Fruit fly (Drosophila melanogaster): ENCODE measurements around the gene CG6813.
A peak's percentile ranks its signal among the peaks of the same experiment; 100 is the strongest.

The CG6813 gene

DNA sequence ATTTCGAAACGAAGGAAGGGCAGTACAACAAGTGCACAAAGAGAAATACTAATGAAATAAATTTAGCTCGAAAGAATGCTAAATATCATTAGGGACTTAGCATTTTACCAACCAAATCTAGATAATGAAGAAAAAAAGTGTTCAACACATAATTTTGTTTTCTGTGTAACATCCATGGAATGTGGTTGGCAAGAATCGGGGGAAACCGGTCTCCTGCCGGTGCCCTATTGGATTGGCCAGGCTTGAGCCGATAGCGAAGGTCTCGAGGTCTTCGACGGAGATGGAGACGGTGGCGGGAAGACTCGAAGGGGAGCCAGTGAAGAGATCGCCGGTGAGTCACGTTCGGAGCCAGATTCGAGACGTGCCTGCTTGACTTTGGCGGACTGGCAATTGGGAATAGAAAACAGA, 31.4 kb upstream of the CG6813 start (continued):
- TF ChIP-seq CG8290 (GFP tag; optimal IDR thresholded peaks at IDR 0.05) (no peak), CG8290 (tag; optimal IDR thresholded peaks at IDR 0.05) (peak in 1 of 2 experiments; percentile 45), row (GFP tag; IDR thresholded peaks at IDR 0.05) (peak; percentile 69; the same call in 2 of the 3 replicates), ttk (GFP tag; IDR thresholded peaks at IDR 0.05) (no peak), Chrac-16 (GFP tag; optimal IDR thresholded peaks at IDR 0.05) (peak; percentile 36), exex (tag; optimal IDR thresholded peaks at IDR 0.05) (no peak), gce (GFP tag; IDR thresholded peaks at IDR 0.05) (no peak), CG1233 (GFP tag; optimal IDR thresholded peaks at IDR 0.05) (no peak), CG11504 (tag; optimal IDR thresholded peaks at IDR 0.05) (peak; percentile 54), kah (GFP tag; optimal IDR thresholded peaks at IDR 0.05) (no peak), Nf-YA (GFP tag; IDR thresholded peaks at IDR 0.05) (no peak), amos (GFP tag; IDR thresholded peaks at IDR 0.05; ENCODE audit: partially characterized antibody) (no peak), tx (GFP tag; optimal IDR thresholded peaks at IDR 0.05) (no peak), Hr51 (GFP tag; optimal IDR thresholded peaks at IDR 0.05) (no peak), Hr78 (GFP tag; optimal IDR thresholded peaks at IDR 0.05) (peak in 1 of 2 experiments; percentile 10), Dbx (GFP tag; IDR thresholded peaks at IDR 0.05) (0 out of 3 replicates have a peak, but pooled peaks have one; percentile 35), grn (GFP tag; optimal IDR thresholded peaks at IDR 0.05) (no peak), gro (GFP tag; optimal IDR thresholded peaks at IDR 0.05) (peak; percentile 44), CG13624 (GFP tag; optimal IDR thresholded peaks at IDR 0.05) (peak; percentile 34), Dad (GFP tag; optimal IDR thresholded peaks at IDR 0.05) (no peak), bcd (GFP tag; optimal IDR thresholded peaks at IDR 0.05) (peak; percentile 29), CG9437 (GFP tag; optimal IDR thresholded peaks at IDR 0.05) (no peak), CG7963 (GFP tag; IDR thresholded peaks at IDR 0.05; ENCODE audit: partially characterized antibody) (no peak), Atf3 (GFP tag; optimal IDR thresholded peaks at IDR 0.05) (no peak), CG10959 (GFP tag; IDR thresholded peaks at IDR 0.05) (no peak), CG2202 (tag; optimal IDR thresholded peaks at IDR 0.05) (no peak), ftz-f1 (GFP tag; optimal IDR thresholded peaks at IDR 0.05) (no peak), CG14441 (GFP tag; IDR thresholded peaks at IDR 0.05) (no peak), cwo (GFP tag; optimal IDR thresholded peaks at IDR 0.05) (peak; percentile 10), Meics (GFP tag; optimal IDR thresholded peaks at IDR 0.05) (peak; percentile 50), Optix (GFP tag; IDR thresholded peaks at IDR 0.05) (no peak), sima (GFP tag; optimal IDR thresholded peaks at IDR 0.05) (no peak), ara (GFP tag; IDR thresholded peaks at IDR 0.05) (no peak), CG30403 (GFP tag; optimal IDR thresholded peaks at IDR 0.05) (peak; percentile 23), lab (GFP tag; optimal IDR thresholded peaks at IDR 0.05) (peak; percentile 59), CG10431 (GFP tag; optimal IDR thresholded peaks at IDR 0.05) (no peak), wdn (GFP tag; IDR thresholded peaks at IDR 0.05) (no peak), Oaz (GFP tag; IDR thresholded peaks at IDR 0.05) (no peak), CG10462 (GFP tag; optimal IDR thresholded peaks at IDR 0.05) (no peak), CG7786 (GFP tag; optimal IDR thresholded peaks at IDR 0.05) (peak; percentile 27), ssp (GFP tag; IDR thresholded peaks at IDR 0.05) (no peak), Ssrp (tag; optimal IDR thresholded peaks at IDR 0.05) (no peak), Fer2 (tag; optimal IDR thresholded peaks at IDR 0.05) (no peak), cas (GFP tag; IDR thresholded peaks at IDR 0.05) (no peak), fd96Cb (tag; optimal IDR thresholded peaks at IDR 0.05) (no peak), CG33213 (GFP tag; optimal IDR thresholded peaks at IDR 0.05) (no peak), CG31441 (GFP tag; IDR thresholded peaks at IDR 0.05) (peak; percentile 14; the same call in 1 of the 2 replicates), Lim3 (GFP tag; IDR thresholded peaks at IDR 0.05) (no peak), stc (GFP tag; IDR thresholded peaks at IDR 0.05) (no peak), pita (GFP tag; optimal IDR thresholded peaks at IDR 0.05) (no peak), HLH54F (GFP tag; optimal IDR thresholded peaks at IDR 0.05) (peak; percentile 32), CG15073 (GFP tag; optimal IDR thresholded peaks at IDR 0.05) (no peak)

Measured in whole organism, embryonic.